Worm (Caenorhabditis elegans) whole organism, early embryonic: ENCODE results near the gene ash-2.

ENCODE experiments used
- B0310.2 ChIP-seq: sonication (generic microtip); optimal IDR thresholded peaks from 2 replicates; lab custom pipeline; 2016; ENCODE audit warnings: mild to moderate bottlenecking, missing genetic modification characterization, missing compliant biosample characterization
- F13C5.2 ChIP-seq: sonication (generic microtip); optimal IDR thresholded peaks from 2 replicates; lab custom pipeline; 2017; ENCODE audit warnings: mild to moderate bottlenecking, missing genetic modification characterization, inconsistent platforms, missing compliant biosample characterization
- aly-1 ChIP-seq: sonication (generic microtip); optimal IDR thresholded peaks from 2 replicates; lab custom pipeline; 2016; ENCODE audit warnings: missing genetic modification characterization, missing compliant biosample characterization
- ama-1 ChIP-seq: fragments of 150-350 bp; optimal IDR thresholded peaks from 2 replicates; lab custom pipeline; 2014
- ceh-13 ChIP-seq: fragments of 200-800 bp; sonication (Bioruptor generic); optimal IDR thresholded peaks from 2 replicates; lab custom pipeline; 2018; ENCODE audit warnings: mild to moderate bottlenecking, missing genetic modification characterization, missing compliant biosample characterization
- ceh-36 ChIP-seq: sonication (generic microtip); optimal IDR thresholded peaks from 2 replicates; lab custom pipeline; 2016; ENCODE audit warnings: missing genetic modification characterization, inconsistent platforms, missing compliant biosample characterization
- ets-7 ChIP-seq: sonication (generic microtip); optimal IDR thresholded peaks from 2 replicates; lab custom pipeline; 2016; ENCODE audit warnings: missing genotype, missing genetic modification characterization, missing compliant biosample characterization
- flt-1 ChIP-seq: fragments of 200-800 bp; sonication (Bioruptor generic); IDR thresholded peaks from 2 replicates; pipeline ENCODE4 v1.3.6; 2022; ENCODE audit warnings: missing genetic modification characterization, missing compliant biosample characterization
- hmbx-1 ChIP-seq: sonication (generic microtip); optimal IDR thresholded peaks from 2 replicates; lab custom pipeline; 2016; ENCODE audit warnings: mild to moderate bottlenecking, missing genetic modification characterization, missing compliant biosample characterization
- hmg-4 ChIP-seq: fragments of 200-800 bp; sonication (Bioruptor generic); optimal IDR thresholded peaks from 2 replicates; lab custom pipeline; 2018; ENCODE audit warnings: mild to moderate bottlenecking, missing genetic modification characterization, missing compliant biosample characterization
- hnd-1 ChIP-seq: sonication (generic microtip); optimal IDR thresholded peaks from 2 replicates; lab custom pipeline; 2016; ENCODE audit warnings: missing genetic modification characterization, missing compliant biosample characterization
- pes-1 ChIP-seq: fragments of 200-800 bp; sonication (Bioruptor generic); IDR thresholded peaks from 2 replicates; pipeline ENCODE4 v1.3.6; 2022; ENCODE audit warnings: missing genetic modification reagents, missing genetic modification characterization, missing compliant biosample characterization
- scrt-1 ChIP-seq: fragments of 200-800 bp; sonication (Bioruptor generic); IDR thresholded peaks from 2 replicates; pipeline ENCODE4 v1.3.6; 2022; ENCODE audit warnings: missing genetic modification characterization, missing compliant biosample characterization
- sea-1 ChIP-seq: fragments of 200-800 bp; sonication (Bioruptor generic); conservative IDR thresholded peaks from 2 replicates; pipeline ENCODE4 v1.3.6; 2022; ENCODE audit warnings: missing genetic modification characterization, missing compliant biosample characterization
- tbx-11 ChIP-seq: fragments of 200-800 bp; sonication (Bioruptor generic); IDR thresholded peaks from 2 replicates; pipeline ENCODE4 v1.3.6; 2022; ENCODE audit warnings: missing genetic modification characterization, missing compliant biosample characterization
- tbx-37 ChIP-seq: fragments of 200-800 bp; sonication (Bioruptor generic); conservative IDR thresholded peaks from 2 replicates; pipeline ENCODE4 v1.3.6; 2022; ENCODE audit warnings: missing genetic modification reagents, missing genetic modification characterization, missing compliant biosample characterization
- tra-4 ChIP-seq: sonication (generic microtip); optimal IDR thresholded peaks from 2 replicates; lab custom pipeline; 2017; ENCODE audit warnings: missing genetic modification characterization, missing compliant biosample characterization

Gene ash-2

DNA sequence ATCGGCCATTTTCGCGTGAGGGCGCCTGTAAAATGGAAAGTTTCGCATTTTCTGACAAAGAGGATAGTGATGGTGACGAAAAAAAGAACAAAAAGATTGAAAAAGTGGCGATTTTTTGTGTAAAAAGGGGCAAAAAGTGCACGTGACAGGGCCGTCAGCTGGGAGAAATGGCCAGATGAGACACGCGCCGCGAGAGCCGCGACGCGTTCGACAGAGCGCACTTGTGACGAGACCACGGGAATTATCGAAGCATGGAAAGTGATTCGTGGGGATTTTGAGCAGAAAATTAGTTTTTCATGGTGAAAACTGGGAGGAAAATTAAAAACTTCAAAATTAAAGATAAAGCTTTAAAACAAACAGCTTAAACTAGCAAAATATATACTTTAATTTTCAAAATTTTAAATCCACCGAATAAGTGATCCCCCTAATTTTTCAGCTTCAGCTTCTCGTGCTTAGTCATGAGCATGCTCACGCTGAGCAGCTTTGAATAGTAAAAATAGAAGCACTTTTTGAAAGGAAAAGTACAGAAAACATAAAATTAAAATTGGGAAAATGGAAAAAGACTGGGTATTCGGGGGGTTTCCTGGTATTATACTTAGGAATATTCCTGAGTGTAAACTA lies 12.0 kb upstream of the ash-2 start, which contains the start of gene W03C9.5:
W03C9.5 (minus strand) TSS at position 38 of the 621 bp plus-strand sequence.
- peak; percentile 78 for TF ChIP-seq ets-7 (tag; lab: Kevin White, UChicago)
- TF ChIP-seq ceh-13 = peak; percentile 62
- TF ChIP-seq ama-1 (lab: Kevin White, UChicago) = no peak
- peak; percentile 59; the same call in 1 of the 2 replicates for TF ChIP-seq scrt-1 (GFP tag; lab: Robert Waterston, UW)
- peak; percentile 35 for TF ChIP-seq aly-1
- TF ChIP-seq hmg-4 (GFP tag; lab: Kevin White, UChicago) = peak; percentile 85
- peak; percentile 79 for TF ChIP-seq F13C5.2 (tag; lab: Kevin White, UChicago)
- TF ChIP-seq tbx-11 = 0 out of 2 replicates have a peak, but pooled peaks have one; percentile 46
- peak; percentile 62 for TF ChIP-seq tra-4
- no peak for TF ChIP-seq ceh-36 (tag; lab: Kevin White, UChicago)
- peak; percentile 53 for TF ChIP-seq flt-1 (GFP tag; lab: Robert Waterston, UW)
- peak; percentile 69 for TF ChIP-seq sea-1
- peak; percentile 62; the same call in 1 of the 2 replicates for TF ChIP-seq tbx-37 (GFP tag; lab: Robert Waterston, UW)
- peak; percentile 82 for TF ChIP-seq pes-1 (GFP tag; lab: Robert Waterston, UW)
- peak; percentile 54 for TF ChIP-seq hnd-1 (tag; lab: Kevin White, UChicago)
- TF ChIP-seq hmbx-1 = peak; percentile 36
- TF ChIP-seq B0310.2 (tag; lab: Kevin White, UChicago) = peak; percentile 71

DNA sequence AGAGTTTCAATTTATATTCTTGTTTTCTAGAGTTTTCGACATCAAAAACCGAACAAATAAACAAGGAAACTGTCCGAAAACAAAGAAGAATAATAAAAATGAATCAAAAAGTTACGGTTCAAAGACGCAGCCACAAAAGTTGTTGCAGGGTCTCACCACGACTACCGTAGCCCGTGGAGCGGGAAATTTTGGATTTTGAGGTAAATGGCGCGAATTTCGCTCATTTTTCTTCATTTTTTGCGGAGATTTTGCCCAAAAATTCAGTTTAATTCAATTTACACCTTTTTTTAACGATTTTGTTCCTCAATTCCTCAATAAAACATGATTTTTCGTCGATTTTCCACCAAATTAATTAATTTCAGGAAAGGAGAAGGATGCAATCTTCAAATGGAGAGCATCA lies 11.4 kb upstream of the ash-2 start, which contains the start of gene mex-1:
mex-1 (plus strand) TSS at position 363 of the 400 bp plus-strand sequence.
- no peak for TF ChIP-seq tbx-11
- no peak for TF ChIP-seq pes-1 (GFP tag; lab: Robert Waterston, UW)
- no peak for TF ChIP-seq tbx-37 (GFP tag; lab: Robert Waterston, UW)
- no peak for TF ChIP-seq sea-1
- TF ChIP-seq scrt-1 (GFP tag; lab: Robert Waterston, UW) = no peak
- TF ChIP-seq flt-1 (GFP tag; lab: Robert Waterston, UW) = no peak
- TF ChIP-seq hmbx-1 = no peak

DNA sequence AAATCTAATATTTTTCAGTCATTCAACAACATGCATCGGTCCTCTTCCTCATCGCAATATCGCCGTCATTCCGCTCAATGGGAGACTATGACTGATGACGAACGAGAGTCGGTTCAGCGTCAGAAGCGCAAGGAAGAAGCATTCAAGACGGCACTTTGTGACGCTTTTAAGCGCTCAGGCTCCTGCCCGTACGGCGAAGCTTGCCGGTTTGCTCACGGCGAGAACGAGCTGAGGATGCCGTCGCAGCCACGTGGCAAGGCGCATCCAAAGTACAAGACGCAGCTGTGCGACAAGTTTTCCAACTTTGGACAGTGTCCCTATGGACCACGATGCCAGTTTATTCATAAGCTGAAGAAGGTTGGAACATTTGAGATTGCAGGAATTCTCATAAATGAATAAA lies 10.6 kb upstream of the ash-2 start:
- TF ChIP-seq tbx-11 = no peak
- no peak for TF ChIP-seq hmbx-1
- no peak for TF ChIP-seq flt-1 (GFP tag; lab: Robert Waterston, UW)
- TF ChIP-seq B0310.2 (tag; lab: Kevin White, UChicago) = no peak
- TF ChIP-seq tra-4 = no peak
- TF ChIP-seq ceh-36 (tag; lab: Kevin White, UChicago) = no peak
- TF ChIP-seq aly-1 = no peak
- TF ChIP-seq ets-7 (tag; lab: Kevin White, UChicago) = no peak
- TF ChIP-seq sea-1 = no peak
- TF ChIP-seq scrt-1 (GFP tag; lab: Robert Waterston, UW) = no peak
- TF ChIP-seq hnd-1 (tag; lab: Kevin White, UChicago) = no peak
- TF ChIP-seq tbx-37 (GFP tag; lab: Robert Waterston, UW) = no peak
- TF ChIP-seq hmg-4 (GFP tag; lab: Kevin White, UChicago) = no peak
- no peak for TF ChIP-seq F13C5.2 (tag; lab: Kevin White, UChicago)
- no peak for TF ChIP-seq ama-1 (lab: Kevin White, UChicago)
- no peak for TF ChIP-seq pes-1 (GFP tag; lab: Robert Waterston, UW)
- TF ChIP-seq ceh-13 = no peak

DNA sequence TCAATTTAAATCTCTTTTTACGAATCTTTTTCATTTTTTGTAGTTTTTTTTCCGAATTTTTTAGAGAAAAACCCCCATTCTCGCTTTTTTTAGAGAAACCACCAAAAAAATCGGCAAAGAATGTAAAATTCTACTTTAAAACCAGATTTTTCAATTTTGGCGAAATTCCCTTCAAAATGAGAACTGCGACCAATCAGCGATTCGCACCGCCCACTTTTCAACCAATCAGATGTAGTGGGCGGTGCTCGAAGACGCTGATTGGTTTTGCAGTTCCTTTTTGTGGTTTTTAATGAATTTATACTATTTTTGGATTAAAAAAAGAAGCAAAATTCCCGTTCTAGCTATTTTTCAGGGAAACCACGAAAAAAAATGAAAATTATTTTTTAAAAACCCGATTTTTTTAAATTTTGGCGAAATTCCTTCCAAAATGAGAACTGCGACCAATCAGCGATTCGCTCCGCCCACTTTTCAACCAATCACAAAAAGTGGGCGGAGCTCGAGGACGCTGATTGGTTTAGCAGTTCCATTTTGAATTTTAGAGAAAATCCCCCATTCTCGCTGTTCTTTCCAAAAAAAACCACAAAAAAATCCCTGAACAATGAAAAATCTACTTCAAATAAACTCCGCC lies 8.5 kb upstream of the ash-2 start:
- no peak for TF ChIP-seq scrt-1 (GFP tag; lab: Robert Waterston, UW)
- TF ChIP-seq tbx-11 = no peak
- no peak for TF ChIP-seq tra-4

DNA sequence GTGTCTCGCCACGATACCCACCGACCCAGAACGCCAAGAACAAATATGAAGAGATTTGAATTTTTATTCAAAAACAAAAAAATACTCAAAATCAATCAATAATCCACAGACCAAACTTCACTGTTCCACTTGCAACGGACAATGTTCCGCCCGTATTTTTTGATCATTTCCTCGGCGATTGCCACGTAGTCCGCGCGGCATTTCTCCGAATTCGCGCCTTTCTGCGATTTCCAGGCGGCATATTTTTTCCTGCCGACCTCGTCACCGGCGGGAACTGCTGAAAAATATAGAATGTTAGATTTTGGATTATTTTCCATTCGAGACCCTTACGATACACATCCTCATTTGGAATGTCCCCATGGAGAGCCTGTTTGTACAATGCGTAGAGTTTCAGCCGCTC lies 7.4 kb upstream of the ash-2 start:
- TF ChIP-seq sea-1 = no peak
- no peak for TF ChIP-seq hnd-1 (tag; lab: Kevin White, UChicago)

- TF ChIP-seq tra-4 = no peak
- TF ChIP-seq B0310.2 (tag; lab: Kevin White, UChicago) = no peak
Measured at ce11 chrII:11973632-11974031, 6.0 kb upstream of the ash-2 start, which contains the start of gene acbp-6. acbp-6 (minus strand) TSS chrII:11973732.

DNA sequence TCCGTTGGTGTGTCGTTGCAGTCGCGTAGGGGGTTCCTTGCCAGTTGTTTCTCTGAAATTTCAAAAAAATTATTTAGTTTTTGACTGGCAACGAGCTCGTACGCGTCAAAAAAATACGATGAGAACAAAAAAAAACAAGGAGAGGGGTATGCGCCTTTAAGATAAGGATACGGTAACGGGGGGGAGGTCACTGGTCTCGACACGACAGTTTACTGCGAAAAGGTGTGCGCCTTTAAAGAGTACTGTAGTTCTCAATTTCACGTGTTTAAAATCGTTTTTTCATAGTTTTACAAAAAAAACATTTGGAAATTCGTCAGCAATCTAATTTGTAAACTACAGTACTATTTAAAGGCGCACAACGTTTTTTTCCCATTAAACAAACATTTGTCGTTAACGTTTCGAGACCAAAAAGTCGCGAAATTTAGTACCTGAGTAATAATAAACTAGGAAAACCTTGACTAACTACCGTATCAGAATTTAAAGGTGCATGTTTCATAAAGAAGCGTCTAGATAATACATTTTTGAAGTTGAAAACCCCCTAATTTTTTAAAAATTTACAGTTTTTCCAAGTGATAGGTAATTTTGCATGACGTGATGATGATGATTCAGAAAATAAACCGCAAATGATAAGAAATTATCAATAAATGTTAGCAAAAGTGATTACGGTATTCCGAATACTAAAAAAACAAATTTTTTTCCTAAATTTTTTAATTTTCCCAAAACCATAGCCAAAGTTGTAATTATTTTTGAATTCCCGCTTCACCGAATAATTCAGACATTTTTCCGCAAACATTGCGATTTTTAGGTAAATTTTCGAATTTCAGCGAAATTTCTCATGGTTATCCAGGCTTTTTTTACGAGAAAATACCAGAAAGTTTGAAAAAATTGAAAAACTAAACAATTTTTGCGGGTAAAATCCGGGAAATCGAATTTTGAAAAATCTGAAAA lies 5.3 kb upstream of the ash-2 start:
- TF ChIP-seq aly-1 (no peak), B0310.2 (tag; lab: Kevin White, UChicago) (peak; percentile 56), ceh-13 (no peak), hmg-4 (GFP tag; lab: Kevin White, UChicago) (peak; percentile 23), pes-1 (GFP tag; lab: Robert Waterston, UW) (0 out of 2 replicates have a peak, but pooled peaks have one; percentile 21), sea-1 (0 out of 2 replicates have a peak, but pooled peaks have one; percentile 40), ama-1 (lab: Kevin White, UChicago) (peak; percentile 85), hmbx-1 (peak; percentile 44), tra-4 (no peak)
